Worm (Caenorhabditis elegans): Measurements from ENCODE around the gene C03A3.3.

The C03A3.3 gene

DNA sequence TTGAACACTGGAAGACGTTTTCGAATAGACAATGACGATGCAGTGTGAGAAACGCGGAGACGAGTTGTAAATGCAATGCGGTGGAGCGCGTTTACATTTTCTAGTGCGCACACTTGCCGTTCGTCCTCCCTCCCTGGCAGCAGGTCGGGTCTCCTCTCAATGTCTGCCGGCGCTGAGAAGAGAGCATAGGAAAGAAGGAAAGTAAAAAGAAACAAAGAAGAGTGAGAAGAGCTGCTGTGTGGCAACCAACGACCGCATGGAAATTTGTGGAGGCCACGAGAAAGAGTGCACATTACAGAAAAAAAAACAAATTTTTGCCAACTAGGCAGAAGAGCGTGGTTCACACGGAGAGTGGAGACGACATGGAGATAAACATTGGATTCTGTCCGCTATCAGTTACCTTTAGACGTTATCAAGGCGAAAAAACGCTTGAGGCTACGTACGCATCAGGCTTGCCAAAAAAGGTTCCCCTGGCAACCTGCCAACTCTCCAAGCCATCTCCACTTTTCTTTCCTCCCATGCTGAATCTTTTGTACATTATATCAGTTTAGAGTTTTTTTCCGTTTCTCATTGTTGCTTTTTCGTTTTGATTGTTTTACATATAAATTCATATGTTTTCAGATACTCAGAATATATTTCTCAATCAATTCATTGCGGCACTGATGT is 30.9 kb upstream of the C03A3.3 start, which contains the start of the genes snrp-40.1 and F08G12.3 (continued):
- TF ChIP-seq ztf-6 (GFP tag; IDR thresholded peaks at IDR 0.05) (no peak), nfya-1 (tag; optimal IDR thresholded peaks at IDR 0.05; ENCODE audit: borderline replicate concordance, insufficient read depth) (no peak), ceh-58 (GFP tag; IDR thresholded peaks at IDR 0.05) (no peak), snpc-3.4 (tag; optimal IDR thresholded peaks at IDR 0.05) (no peak), chd-7 (tag; optimal IDR thresholded peaks at IDR 0.05) (peak; percentile 71), F55B11.4 (tag; optimal IDR thresholded peaks at IDR 0.05; ENCODE audit: borderline replicate concordance, insufficient read depth) (no peak), Y67H2A.10 (GFP tag; conservative IDR thresholded peaks at IDR 0.05) (no peak), D2030.7 (GFP tag; IDR thresholded peaks at IDR 0.05) (no peak), lin-40 (tag; optimal IDR thresholded peaks at IDR 0.05) (peak; percentile 80), bed-1 (GFP tag; IDR thresholded peaks at IDR 0.05) (no peak), F57C9.4 (tag; optimal IDR thresholded peaks at IDR 0.05) (no peak), attf-3 (GFP tag; conservative IDR thresholded peaks at IDR 0.05) (no peak), madf-6 (GFP tag; IDR thresholded peaks at IDR 0.05) (peak; percentile 26; the same call in 1 of the 2 replicates), ztf-18 (tag; optimal IDR thresholded peaks at IDR 0.05) (peak; percentile 60), F49E8.2 (tag; optimal IDR thresholded peaks at IDR 0.05; ENCODE audit: insufficient read depth) (no peak), F10E7.11 (tag; optimal IDR thresholded peaks at IDR 0.05) (no peak), ets-4 (GFP tag; optimal IDR thresholded peaks at IDR 0.05) (peak; percentile 15), let-526 (GFP tag; IDR thresholded peaks at IDR 0.05) (no peak), sea-2 (GFP tag; IDR thresholded peaks at IDR 0.05) (no peak), unc-62 (GFP tag; optimal IDR thresholded peaks at IDR 0.05) (no peak), tlf-1 (GFP tag; optimal IDR thresholded peaks at IDR 0.05) (no peak), Y53G8AR.9 (GFP tag; conservative IDR thresholded peaks at IDR 0.05) (no peak), egl-44 (GFP tag; IDR thresholded peaks at IDR 0.05) (peak; percentile 16; the same call in 1 of the 2 replicates), hmg-1.2 (GFP tag; IDR thresholded peaks at IDR 0.05) (peak; percentile 88), madf-10 (tag; optimal IDR thresholded peaks at IDR 0.05) (peak; percentile 31), nhr-120 (GFP tag; IDR thresholded peaks at IDR 0.05) (no peak), zfh-2 (GFP tag; conservative IDR thresholded peaks at IDR 0.05) (peak; percentile 98), athp-1 (tag; optimal IDR thresholded peaks at IDR 0.05) (no peak), ceh-100 (GFP tag; IDR thresholded peaks at IDR 0.05) (no peak), dox-1 (GFP tag; IDR thresholded peaks at IDR 0.05) (peak; percentile 91), F37B4.10 (GFP tag; IDR thresholded peaks at IDR 0.05) (no peak), F52B5.7 (tag; optimal IDR thresholded peaks at IDR 0.05) (no peak), T26A5.8 (tag; optimal IDR thresholded peaks at IDR 0.05) (no peak), madf-8 (GFP tag; conservative IDR thresholded peaks at IDR 0.05) (no peak), C06A6.2 (GFP tag; conservative IDR thresholded peaks at IDR 0.05) (no peak), sptf-2 (GFP tag; optimal IDR thresholded peaks at IDR 0.05) (no peak), nhr-27 (tag; optimal IDR thresholded peaks at IDR 0.05) (no peak), F22D6.2 (tag; optimal IDR thresholded peaks at IDR 0.05) (no peak), Y79H2A.3 (GFP tag; conservative IDR thresholded peaks at IDR 0.05) (no peak), snpc-4 (GFP tag; optimal IDR thresholded peaks at IDR 0.05) (no peak), snpc-4 (tag; optimal IDR thresholded peaks at IDR 0.05) (peak in 3 of 4 experiments; percentile 62 to 82 (median 69)), tbx-9 (tag; optimal IDR thresholded peaks at IDR 0.05; ENCODE audit: borderline replicate concordance) (no peak), ccch-3 (GFP tag; optimal IDR thresholded peaks at IDR 0.05) (no peak), hsf-1 (GFP tag; IDR thresholded peaks at IDR 0.05) (no peak), ZK185.1 (tag; optimal IDR thresholded peaks at IDR 0.05; ENCODE audit: poor library complexity, severe bottlenecking) (no peak)
